Worm (Caenorhabditis elegans): ENCODE data around the gene C29F3.3.

- TF ChIP-seq elt-2 (tag; optimal IDR thresholded peaks at IDR 0.05) (peak; percentile 84), nhr-12 (tag; optimal IDR thresholded peaks at IDR 0.05) (no peak), unc-62 (GFP tag; optimal IDR thresholded peaks at IDR 0.05) (no peak)
Observed at ce11 chrV:15323417-15323816, 23.8 kb downstream of the C29F3.3 start.
